Fruit fly (Drosophila melanogaster): ENCODE data around the gene wkd.

The wkd gene

DNA sequence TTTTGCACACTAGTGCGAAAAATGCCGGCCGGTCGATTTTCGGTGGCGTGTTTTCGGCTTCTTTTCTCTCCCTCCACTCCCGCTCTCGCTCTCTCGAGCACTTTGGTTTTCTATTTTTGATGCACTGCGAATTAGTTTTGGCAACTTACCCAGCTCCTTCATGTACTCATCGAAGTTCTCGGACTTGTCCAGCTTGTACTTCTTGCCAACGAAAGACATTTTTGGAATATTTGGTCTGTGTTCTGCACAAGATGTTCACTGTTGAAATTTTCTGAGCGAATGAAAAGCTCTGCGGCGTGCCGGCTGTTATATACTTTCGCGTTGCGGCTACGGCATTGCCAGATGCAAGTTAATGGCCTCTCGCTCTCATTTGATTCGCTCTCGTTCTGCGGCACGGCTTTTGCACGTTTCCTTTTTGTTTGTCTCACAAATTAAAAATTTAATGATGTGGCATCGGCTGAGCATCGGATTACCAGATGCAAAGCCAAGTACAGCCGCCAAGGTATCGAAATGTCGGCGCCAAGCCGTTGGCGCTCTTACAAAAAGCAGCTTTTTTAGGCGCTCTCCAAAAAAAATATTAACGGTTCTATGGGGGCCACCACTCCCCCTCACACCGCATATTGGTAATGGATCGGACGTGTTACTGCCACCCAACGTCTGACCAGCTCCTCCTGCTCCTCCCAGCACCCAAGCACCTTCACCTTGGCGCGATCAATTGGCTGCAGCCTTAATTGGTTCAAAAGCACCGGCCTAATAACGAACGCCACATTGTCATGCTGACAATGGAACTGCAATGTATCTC lies 14.4 kb upstream of the wkd start, which contains the start of the genes fabp and sea (continued):
- TF ChIP-seq CG14860 (GFP tag; IDR thresholded peaks at IDR 0.05; ENCODE audit: partially characterized antibody) (no peak), CG8765 (GFP tag; IDR thresholded peaks at IDR 0.05) (no peak), CG6689 (GFP tag; IDR thresholded peaks at IDR 0.05) (no peak), CG11696 (GFP tag; IDR thresholded peaks at IDR 0.05) (no peak), CG32772 (GFP tag; IDR thresholded peaks at IDR 0.05) (no peak), CG11093 (GFP tag; IDR thresholded peaks at IDR 0.05) (no peak), NfI (GFP tag; optimal IDR thresholded peaks at IDR 0.05) (no peak), CG14441 (GFP tag; IDR thresholded peaks at IDR 0.05) (no peak), CG4854 (GFP tag; optimal IDR thresholded peaks at IDR 0.05) (no peak), CG6765 (GFP tag; optimal IDR thresholded peaks at IDR 0.05) (peak; percentile 45), CG4360 (GFP tag; IDR thresholded peaks at IDR 0.05) (no peak), Sox102F (GFP tag; optimal IDR thresholded peaks at IDR 0.05) (no peak), sna (GFP tag; IDR thresholded peaks at IDR 0.05; ENCODE audit: partially characterized antibody) (0 out of 2 replicates have a peak, but pooled peaks have one; percentile 32), Xbp1 (GFP tag; optimal IDR thresholded peaks at IDR 0.05) (no peak), CG2678 (tag; optimal IDR thresholded peaks at IDR 0.05) (peak; percentile 14), fd96Cb (tag; optimal IDR thresholded peaks at IDR 0.05) (no peak), CG11504 (tag; optimal IDR thresholded peaks at IDR 0.05) (no peak), pros (GFP tag; optimal IDR thresholded peaks at IDR 0.05) (no peak), dm (GFP tag; optimal IDR thresholded peaks at IDR 0.05) (no peak), CG10543 (GFP tag; optimal IDR thresholded peaks at IDR 0.05) (peak; percentile 39), Blimp-1 (GFP tag; optimal IDR thresholded peaks at IDR 0.05) (no peak), CG11695 (GFP tag; IDR thresholded peaks at IDR 0.05) (no peak), crol (GFP tag; IDR thresholded peaks at IDR 0.05) (peak; percentile 64), eyg (GFP tag; optimal IDR thresholded peaks at IDR 0.05) (no peak), CG8388 (GFP tag; optimal IDR thresholded peaks at IDR 0.05) (no peak), ase (GFP tag; IDR thresholded peaks at IDR 0.05) (no peak), Hmr (GFP tag; optimal IDR thresholded peaks at IDR 0.05) (peak; percentile 35), Trl (optimal IDR thresholded peaks at IDR 0.05) (peak; percentile 67 to 82), Trl (GFP tag; optimal IDR thresholded peaks at IDR 0.05) (peak; percentile 53), Asciz (GFP tag; optimal IDR thresholded peaks at IDR 0.05) (no peak), CG9609 (GFP tag; optimal IDR thresholded peaks at IDR 0.05) (no peak), ato (GFP tag; IDR thresholded peaks at IDR 0.05; ENCODE audit: partially characterized antibody) (no peak), stc (GFP tag; IDR thresholded peaks at IDR 0.05) (no peak), CG34422 (GFP tag; IDR thresholded peaks at IDR 0.05) (peak; percentile 78; the same call in 1 of the 3 replicates), CG31365 (tag; optimal IDR thresholded peaks at IDR 0.05) (no peak), esg (GFP tag; conservative IDR thresholded peaks at IDR 0.05) (no peak), Dp (GFP tag; optimal IDR thresholded peaks at IDR 0.05) (no peak), sob (GFP tag; IDR thresholded peaks at IDR 0.05) (no peak), Ada2b (GFP tag; IDR thresholded peaks at IDR 0.05) (no peak), CoRest (tag; optimal IDR thresholded peaks at IDR 0.05) (no peak), HLH4C (GFP tag; IDR thresholded peaks at IDR 0.05; ENCODE audit: partially characterized antibody) (0 out of 3 replicates have a peak, but pooled peaks have one; percentile 50), ac (GFP tag; optimal IDR thresholded peaks at IDR 0.05) (no peak), CG17361 (GFP tag; IDR thresholded peaks at IDR 0.05) (no peak), CG4617 (GFP tag; optimal IDR thresholded peaks at IDR 0.05; ENCODE audit: borderline replicate concordance) (no peak), ci (GFP tag; IDR thresholded peaks at IDR 0.05) (peak; percentile 54; the same call in 2 of the 3 replicates), Pdp1 (GFP tag; optimal IDR thresholded peaks at IDR 0.05) (peak in 1 of 2 experiments; percentile 44), lilli (GFP tag; optimal IDR thresholded peaks at IDR 0.05) (peak; percentile 19), CG14965 (GFP tag; optimal IDR thresholded peaks at IDR 0.05; ENCODE audit: borderline replicate concordance) (no peak), PHDP (tag; optimal IDR thresholded peaks at IDR 0.05) (peak; percentile 8)

All from whole organism, embryonic.